Fruit fly (Drosophila melanogaster): ENCODE data around the gene CG3226.

Gene CG3226

dm6 chrX:6656626-6657558 lies 2.8 kb upstream of the CG3226 start:
- TF ChIP-seq CG8478 (optimal IDR thresholded peaks at IDR 0.05) (no peak), CTCF (optimal IDR thresholded peaks at IDR 0.05) (no peak)

dm6 chrX:6656023-6656594 lies 2.1 kb upstream of the CG3226 start:
- no peak for TF ChIP-seq CG8478 (optimal IDR thresholded peaks at IDR 0.05)
- no peak for TF ChIP-seq CTCF (optimal IDR thresholded peaks at IDR 0.05)

- no peak for TF ChIP-seq CG8478 (optimal IDR thresholded peaks at IDR 0.05)
- TF ChIP-seq CTCF (optimal IDR thresholded peaks at IDR 0.05), result no peak
Measured at dm6 chrX:6646846-6647245, 7.2 kb downstream of the CG3226 start.

- TF ChIP-seq CTCF (optimal IDR thresholded peaks at IDR 0.05) (no peak), CG8478 (optimal IDR thresholded peaks at IDR 0.05) (no peak)
Measured at dm6 chrX:6642593-6643257, 11.3 kb downstream of the CG3226 start.

dm6 chrX:6641602-6642001 lies 12.4 kb downstream of the CG3226 start:
- no peak for TF ChIP-seq CG8478 (optimal IDR thresholded peaks at IDR 0.05)
- no peak for TF ChIP-seq CTCF (optimal IDR thresholded peaks at IDR 0.05)

- no peak for TF ChIP-seq CG8478 (optimal IDR thresholded peaks at IDR 0.05)
- TF ChIP-seq CTCF (optimal IDR thresholded peaks at IDR 0.05), result no peak
Measured at dm6 chrX:6638123-6638522, 15.9 kb downstream of the CG3226 start.

dm6 chrX:6633659-6634058 lies 20.4 kb downstream of the CG3226 start, which contains the start of gene CG14443:
TSS of gene CG14443 (plus strand) at chrX:6633959.
- TF ChIP-seq CG8478 (optimal IDR thresholded peaks at IDR 0.05) (no peak), CTCF (optimal IDR thresholded peaks at IDR 0.05) (no peak)

- TF ChIP-seq CG8478 (optimal IDR thresholded peaks at IDR 0.05), result no peak
- no peak for TF ChIP-seq CTCF (optimal IDR thresholded peaks at IDR 0.05)
Measured at dm6 chrX:6631885-6632284, 22.2 kb downstream of the CG3226 start.

- no peak for TF ChIP-seq CTCF (optimal IDR thresholded peaks at IDR 0.05)
- no peak for TF ChIP-seq CG8478 (optimal IDR thresholded peaks at IDR 0.05)
Measured at dm6 chrX:6624977-6625591, 29.0 kb downstream of the CG3226 start.

dm6 chrX:6624006-6624745 lies 29.9 kb downstream of the CG3226 start:
- TF ChIP-seq CTCF (optimal IDR thresholded peaks at IDR 0.05) (no peak), CG8478 (optimal IDR thresholded peaks at IDR 0.05) (no peak)

- TF ChIP-seq CG8478 (optimal IDR thresholded peaks at IDR 0.05) (no peak), CTCF (optimal IDR thresholded peaks at IDR 0.05) (no peak)
Measured at dm6 chrX:6621566-6622006, 32.5 kb downstream of the CG3226 start.

- TF ChIP-seq CTCF (optimal IDR thresholded peaks at IDR 0.05) (no peak), CG8478 (optimal IDR thresholded peaks at IDR 0.05) (no peak)
Measured at dm6 chrX:6617372-6617771, 36.7 kb downstream of the CG3226 start.

- TF ChIP-seq CG8478 (optimal IDR thresholded peaks at IDR 0.05) (no peak), CTCF (optimal IDR thresholded peaks at IDR 0.05) (no peak)
Measured at dm6 chrX:6616771-6617170, 37.3 kb downstream of the CG3226 start.

dm6 chrX:6615476-6615875 lies 38.6 kb downstream of the CG3226 start:
- TF ChIP-seq CG8478 (optimal IDR thresholded peaks at IDR 0.05), result no peak

dm6 chrX:6614266-6614665 lies 39.8 kb downstream of the CG3226 start:
- TF ChIP-seq CG8478 (optimal IDR thresholded peaks at IDR 0.05) (no peak), CTCF (optimal IDR thresholded peaks at IDR 0.05) (no peak)
